Worm (Caenorhabditis elegans): Measurements from ENCODE around the gene str-233.
A peak's percentile ranks its signal among the peaks of the same experiment; 100 is the strongest.

The str-233 gene

ce11 chrV:16023559-16023958, 14.1 kb upstream of the str-233 start:
- TF ChIP-seq scrt-1 (GFP tag; IDR thresholded peaks at IDR 0.05) (no peak), tra-4 (tag; optimal IDR thresholded peaks at IDR 0.05) (no peak), ceh-36 (tag; optimal IDR thresholded peaks at IDR 0.05) (no peak)

DNA sequence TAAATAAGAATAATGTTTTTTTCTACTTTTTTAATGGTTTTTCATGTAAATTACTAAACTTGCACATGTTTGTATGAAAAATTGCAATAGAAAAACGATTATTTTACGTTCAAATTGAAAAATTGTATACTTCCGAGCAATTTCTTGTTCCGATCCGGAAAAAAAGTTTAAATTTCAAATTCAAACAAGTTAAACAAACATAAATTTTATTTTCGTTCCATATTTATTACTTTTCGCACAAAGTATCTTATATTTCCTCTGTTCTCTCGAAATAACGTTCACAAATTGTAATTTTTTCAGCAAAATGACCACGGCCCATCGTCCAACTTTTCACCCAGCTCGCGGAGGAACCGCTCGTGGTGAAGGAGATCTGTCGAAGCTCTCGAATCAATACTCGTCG, 13.6 kb upstream of the str-233 start, which contains the start of gene cwc-15:
TSS of gene cwc-15 (plus strand) at position 301 of the 400 bp plus-strand sequence.
- TF ChIP-seq ceh-13 (GFP tag; optimal IDR thresholded peaks at IDR 0.05) (no peak), ama-1 (optimal IDR thresholded peaks at IDR 0.05) (no peak), tbx-11 (GFP tag; IDR thresholded peaks at IDR 0.05) (no peak)

- TF ChIP-seq tbx-37 (GFP tag; conservative IDR thresholded peaks at IDR 0.05) (peak; percentile 83), F13C5.2 (tag; optimal IDR thresholded peaks at IDR 0.05) (no peak)
Measured at ce11 chrV:16022600-16022999, 13.1 kb upstream of the str-233 start.

ce11 chrV:16020042-16020441, 10.6 kb upstream of the str-233 start, which contains the start of gene srx-44:
TSS of gene srx-44 (plus strand) at chrV:16020342.
- TF ChIP-seq ama-1 (optimal IDR thresholded peaks at IDR 0.05): no peak
- no peak for TF ChIP-seq ceh-13 (GFP tag; optimal IDR thresholded peaks at IDR 0.05)
- no peak for TF ChIP-seq sea-1 (GFP tag; conservative IDR thresholded peaks at IDR 0.05)
- no peak for TF ChIP-seq tra-4 (tag; optimal IDR thresholded peaks at IDR 0.05)
- TF ChIP-seq flt-1 (GFP tag; IDR thresholded peaks at IDR 0.05): no peak
- no peak for TF ChIP-seq B0310.2 (tag; optimal IDR thresholded peaks at IDR 0.05)
- TF ChIP-seq hmbx-1 (tag; optimal IDR thresholded peaks at IDR 0.05): no peak
- TF ChIP-seq ets-7 (tag; optimal IDR thresholded peaks at IDR 0.05): no peak
- TF ChIP-seq tbx-11 (GFP tag; IDR thresholded peaks at IDR 0.05): no peak
- no peak for TF ChIP-seq hmg-4 (GFP tag; optimal IDR thresholded peaks at IDR 0.05)
- TF ChIP-seq aly-1 (tag; optimal IDR thresholded peaks at IDR 0.05): no peak
- TF ChIP-seq ceh-36 (tag; optimal IDR thresholded peaks at IDR 0.05): no peak
- no peak for TF ChIP-seq tbx-37 (GFP tag; conservative IDR thresholded peaks at IDR 0.05)
- TF ChIP-seq pes-1 (GFP tag; IDR thresholded peaks at IDR 0.05): no peak
- TF ChIP-seq hnd-1 (tag; optimal IDR thresholded peaks at IDR 0.05): no peak
- no peak for TF ChIP-seq F13C5.2 (tag; optimal IDR thresholded peaks at IDR 0.05)
- no peak for TF ChIP-seq scrt-1 (GFP tag; IDR thresholded peaks at IDR 0.05)

DNA sequence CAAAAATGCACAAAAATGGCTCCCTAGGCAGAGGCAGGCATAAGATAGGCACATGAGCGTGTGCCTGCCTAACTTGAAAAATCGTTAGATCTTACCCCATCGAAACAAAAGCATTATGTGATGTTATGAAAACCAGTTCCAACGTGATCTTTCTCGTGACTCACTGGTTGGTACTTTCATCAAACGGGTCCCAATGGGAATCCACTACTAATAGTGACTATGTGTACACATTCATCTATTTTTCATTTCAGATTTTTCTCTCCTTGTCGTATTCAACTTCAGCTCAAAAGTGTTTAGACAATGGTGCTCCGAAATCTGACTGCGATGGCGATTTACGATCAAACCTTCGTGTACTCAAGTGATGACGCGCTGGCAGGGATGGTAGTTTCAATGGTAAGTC, 8.2 kb upstream of the str-233 start, which contains the start of gene srx-43:
TSS of gene srx-43 (plus strand) at position 301 of the 400 bp plus-strand sequence.
- no peak for TF ChIP-seq ceh-36 (tag; optimal IDR thresholded peaks at IDR 0.05)
- TF ChIP-seq tra-4 (tag; optimal IDR thresholded peaks at IDR 0.05): no peak
- no peak for TF ChIP-seq F13C5.2 (tag; optimal IDR thresholded peaks at IDR 0.05)
- no peak for TF ChIP-seq ama-1 (optimal IDR thresholded peaks at IDR 0.05)
- no peak for TF ChIP-seq ets-7 (tag; optimal IDR thresholded peaks at IDR 0.05)
- TF ChIP-seq tbx-37 (GFP tag; conservative IDR thresholded peaks at IDR 0.05): no peak
- no peak for TF ChIP-seq flt-1 (GFP tag; IDR thresholded peaks at IDR 0.05)
- TF ChIP-seq sea-1 (GFP tag; conservative IDR thresholded peaks at IDR 0.05): no peak
- no peak for TF ChIP-seq B0310.2 (tag; optimal IDR thresholded peaks at IDR 0.05)
- TF ChIP-seq hmg-4 (GFP tag; optimal IDR thresholded peaks at IDR 0.05): no peak
- TF ChIP-seq pes-1 (GFP tag; IDR thresholded peaks at IDR 0.05): no peak
- no peak for TF ChIP-seq ceh-13 (GFP tag; optimal IDR thresholded peaks at IDR 0.05)
- no peak for TF ChIP-seq scrt-1 (GFP tag; IDR thresholded peaks at IDR 0.05)

DNA sequence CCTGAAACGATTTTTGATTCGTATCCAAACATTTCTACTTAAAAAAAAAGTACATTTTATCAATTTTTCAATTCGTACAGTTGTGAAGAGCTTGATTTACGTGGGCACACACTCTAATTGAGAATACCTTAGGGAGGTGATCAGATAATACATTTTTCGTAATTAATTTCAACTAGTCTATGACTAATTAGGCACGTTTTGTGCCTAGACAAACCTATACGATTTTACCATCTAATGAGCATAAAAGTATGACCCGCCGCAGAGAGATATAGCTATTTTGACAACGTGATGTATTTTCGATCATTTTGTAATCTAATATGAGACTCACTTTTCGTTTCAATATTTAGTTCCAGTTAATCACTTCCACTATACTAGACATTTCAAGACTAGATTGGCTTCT, 7.5 kb upstream of the str-233 start:
- no peak for TF ChIP-seq sea-1 (GFP tag; conservative IDR thresholded peaks at IDR 0.05)
- no peak for TF ChIP-seq tbx-37 (GFP tag; conservative IDR thresholded peaks at IDR 0.05)
- no peak for TF ChIP-seq tra-4 (tag; optimal IDR thresholded peaks at IDR 0.05)
- TF ChIP-seq hnd-1 (tag; optimal IDR thresholded peaks at IDR 0.05): no peak
- no peak for TF ChIP-seq pes-1 (GFP tag; IDR thresholded peaks at IDR 0.05)
- TF ChIP-seq hmg-4 (GFP tag; optimal IDR thresholded peaks at IDR 0.05): no peak
- no peak for TF ChIP-seq ama-1 (optimal IDR thresholded peaks at IDR 0.05)
- no peak for TF ChIP-seq aly-1 (tag; optimal IDR thresholded peaks at IDR 0.05)
- no peak for TF ChIP-seq ets-7 (tag; optimal IDR thresholded peaks at IDR 0.05)
- TF ChIP-seq tbx-11 (GFP tag; IDR thresholded peaks at IDR 0.05): no peak
- no peak for TF ChIP-seq B0310.2 (tag; optimal IDR thresholded peaks at IDR 0.05)

ce11 chrV:16015652-16016051, 6.2 kb upstream of the str-233 start, which contains the start of gene str-232:
TSS of gene str-232 (minus strand) at chrV:16015752.
- TF ChIP-seq tbx-37 (GFP tag; conservative IDR thresholded peaks at IDR 0.05) (no peak), ceh-36 (tag; optimal IDR thresholded peaks at IDR 0.05) (no peak), B0310.2 (tag; optimal IDR thresholded peaks at IDR 0.05) (no peak), hmg-4 (GFP tag; optimal IDR thresholded peaks at IDR 0.05) (no peak), ceh-13 (GFP tag; optimal IDR thresholded peaks at IDR 0.05) (no peak), F13C5.2 (tag; optimal IDR thresholded peaks at IDR 0.05) (no peak)

- TF ChIP-seq hnd-1 (tag; optimal IDR thresholded peaks at IDR 0.05): no peak
- TF ChIP-seq sea-1 (GFP tag; conservative IDR thresholded peaks at IDR 0.05): no peak
- no peak for TF ChIP-seq ama-1 (optimal IDR thresholded peaks at IDR 0.05)
- TF ChIP-seq scrt-1 (GFP tag; IDR thresholded peaks at IDR 0.05): no peak
- no peak for TF ChIP-seq tra-4 (tag; optimal IDR thresholded peaks at IDR 0.05)
- no peak for TF ChIP-seq ceh-13 (GFP tag; optimal IDR thresholded peaks at IDR 0.05)
- TF ChIP-seq flt-1 (GFP tag; IDR thresholded peaks at IDR 0.05): no peak
- no peak for TF ChIP-seq ceh-36 (tag; optimal IDR thresholded peaks at IDR 0.05)
- no peak for TF ChIP-seq F13C5.2 (tag; optimal IDR thresholded peaks at IDR 0.05)
- no peak for TF ChIP-seq tbx-37 (GFP tag; conservative IDR thresholded peaks at IDR 0.05)
- no peak for TF ChIP-seq ets-7 (tag; optimal IDR thresholded peaks at IDR 0.05)
- TF ChIP-seq pes-1 (GFP tag; IDR thresholded peaks at IDR 0.05): no peak
- TF ChIP-seq tbx-11 (GFP tag; IDR thresholded peaks at IDR 0.05): no peak
- no peak for TF ChIP-seq hmbx-1 (tag; optimal IDR thresholded peaks at IDR 0.05)
Measured at ce11 chrV:16007505-16007904, 2.0 kb downstream of the str-233 start, which contains the start of gene str-231. TSS of gene str-231 (minus strand) at chrV:16007605.

Data from whole organism, early embryonic.